Fruit fly (Drosophila melanogaster): Measurements from ENCODE around the gene TyrR.

DNA sequence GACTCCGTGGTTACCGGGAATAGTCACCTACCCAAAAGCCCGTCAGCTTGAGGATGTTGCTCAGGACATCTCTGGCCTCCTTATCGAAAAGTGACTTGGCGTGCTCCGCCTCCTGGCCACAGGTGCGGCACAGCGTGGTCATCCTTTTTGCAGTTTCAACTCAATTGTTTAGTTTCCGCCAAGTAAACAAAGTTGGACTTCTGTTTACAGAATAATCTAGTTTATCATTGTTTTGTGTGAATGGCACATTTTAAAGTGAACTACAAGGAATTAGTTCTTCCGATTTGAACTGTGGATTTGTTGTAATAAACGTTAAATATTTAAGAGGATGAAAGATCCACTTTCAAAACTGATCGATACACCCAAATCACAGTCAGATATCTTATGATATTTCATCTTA, 40.0 kb upstream of the TyrR start, which contains the start of gene CG17806:
- TF ChIP-seq CG3847 (GFP tag; IDR thresholded peaks at IDR 0.05) (no peak), Nf-YB (GFP tag; optimal IDR thresholded peaks at IDR 0.05) (no peak), CG14050 (GFP tag; IDR thresholded peaks at IDR 0.05) (no peak), amos (GFP tag; IDR thresholded peaks at IDR 0.05; ENCODE audit: partially characterized antibody) (no peak), crc (GFP tag; optimal IDR thresholded peaks at IDR 0.05) (no peak)

Measured in whole organism, embryonic.